Fruit fly (Drosophila melanogaster) whole organism, embryonic: ENCODE measurements around the gene TTLL1A.
A peak's percentile ranks its signal among the peaks of the same experiment; 100 is the strongest.

Experiments
- Awh ChIP-seq: fragments of 200-800 bp; sonication (Bioruptor generic); IDR thresholded peaks from 2 replicates; pipeline ENCODE4, ENCODE4 v1.3.6; 2022; ENCODE audit warnings: missing biosample characterization, missing genetic modification characterization
- CG10654 ChIP-seq: fragments of 200-800 bp; sonication (Bioruptor generic); optimal IDR thresholded peaks from 2 replicates; lab custom pipeline; 2016; ENCODE audit warnings: missing biosample characterization, missing genetic modification characterization
- CG10979 ChIP-seq: fragments of 200-800 bp; sonication (Bioruptor generic); optimal IDR thresholded peaks from 2 replicates; lab custom pipeline; 2018; ENCODE audit warnings: missing biosample characterization, mild to moderate bottlenecking, missing genetic modification characterization, moderate library complexity
- CG11504 ChIP-seq: fragments of 200-800 bp; sonication (Bioruptor generic); optimal IDR thresholded peaks from 3 replicates; lab custom pipeline; 2019; ENCODE audit warnings: missing biosample characterization, mild to moderate bottlenecking, missing genetic modification characterization, moderate library complexity
- CG1233 ChIP-seq: fragments of 200-800 bp; sonication (Bioruptor generic); optimal IDR thresholded peaks from 4 replicates; lab custom pipeline; 2018; ENCODE audit warnings: missing biosample characterization, mild to moderate bottlenecking, missing genetic modification characterization
- CG12659 ChIP-seq: fragments of 200-800 bp; sonication (Bioruptor generic); optimal IDR thresholded peaks from 3 replicates; lab custom pipeline; 2017; ENCODE audit warnings: mild to moderate bottlenecking, missing biosample characterization, missing genetic modification reagents, missing genetic modification characterization
- CG14014 ChIP-seq: fragments of 200-800 bp; sonication (Bioruptor generic); IDR thresholded peaks from 2 replicates; pipeline ENCODE4 v1.3.6; 2022; ENCODE audit warnings: missing biosample characterization, missing genetic modification characterization
- CG15011 ChIP-seq: fragments of 200-800 bp; sonication (Bioruptor generic); optimal IDR thresholded peaks from 3 replicates; lab custom pipeline; 2018; ENCODE audit warnings: missing biosample characterization, mild to moderate bottlenecking, missing genetic modification characterization
- CG15514 ChIP-seq: fragments of 200-800 bp; sonication (Bioruptor generic); optimal IDR thresholded peaks from 3 replicates; lab custom pipeline; 2017; ENCODE audit warnings: missing biosample characterization, missing genetic modification characterization, mild to moderate bottlenecking, moderate library complexity, missing genetic modification reagents
- CG1603 ChIP-seq: fragments of 200-800 bp; sonication (Bioruptor generic); optimal IDR thresholded peaks from 2 replicates; lab custom pipeline; 2019; ENCODE audit warnings: missing biosample characterization, mild to moderate bottlenecking, missing genetic modification characterization, moderate library complexity
- CG1832 ChIP-seq: fragments of 200-800 bp; sonication (Bioruptor generic); optimal IDR thresholded peaks from 2 replicates; lab custom pipeline; 2017; ENCODE audit warnings: missing biosample characterization, mild to moderate bottlenecking, missing genetic modification characterization, inconsistent platforms
- CG2199 ChIP-seq: fragments of 200-800 bp; sonication (Bioruptor generic); IDR thresholded peaks from 3 replicates; pipeline ENCODE4 v1.3.6; 2022; ENCODE audit warnings: missing biosample characterization, missing genetic modification characterization
- CG2678 ChIP-seq: fragments of 200-800 bp; sonication (Bioruptor generic); optimal IDR thresholded peaks from 3 replicates; lab custom pipeline; 2019; ENCODE audit warnings: missing biosample characterization, mild to moderate bottlenecking, missing genetic modification characterization, moderate library complexity
- CG31441 ChIP-seq: fragments of 200-800 bp; sonication (Bioruptor generic); IDR thresholded peaks from 2 replicates; pipeline ENCODE4 v1.3.6; 2022; ENCODE audit warnings: missing biosample characterization, missing genetic modification characterization
- CG34224 ChIP-seq: fragments of 200-800 bp; sonication (Bioruptor generic); IDR thresholded peaks from 3 replicates; pipeline ENCODE4 v1.3.6; 2022; ENCODE audit warnings: missing biosample characterization, missing genetic modification characterization; ENCODE audit not compliant: partially characterized antibody
- CG43689 ChIP-seq: fragments of 200-800 bp; sonication (Bioruptor generic); IDR thresholded peaks from 2 replicates; pipeline ENCODE4 v1.3.6; 2022; ENCODE audit warnings: missing biosample characterization, missing genetic modification characterization
- CG4820 ChIP-seq: fragments of 200-800 bp; sonication (Bioruptor generic); optimal IDR thresholded peaks from 3 replicates; lab custom pipeline; 2016; ENCODE audit warnings: missing biosample characterization, missing genetic modification characterization
- CG8089 ChIP-seq: fragments of 200-800 bp; sonication (Bioruptor generic); optimal IDR thresholded peaks from 3 replicates; lab custom pipeline; 2016; ENCODE audit warnings: missing biosample characterization, missing genetic modification characterization
- CG9817 ChIP-seq: fragments of 200-800 bp; sonication (Bioruptor generic); optimal IDR thresholded peaks from 2 replicates; lab custom pipeline; 2018; ENCODE audit warnings: missing biosample characterization, mild to moderate bottlenecking, missing genetic modification characterization, moderate library complexity
- Deaf1 ChIP-seq: fragments of 200-800 bp; optimal IDR thresholded peaks from 3 replicates; lab custom pipeline; 2019; ENCODE audit warnings: missing biosample characterization, mild to moderate bottlenecking, missing genetic modification characterization, moderate library complexity
- Doc2 ChIP-seq: fragments of 200-800 bp; sonication (Bioruptor generic); IDR thresholded peaks from 2 replicates; pipeline ENCODE4 v1.3.6; 2022; ENCODE audit warnings: missing biosample characterization, missing genetic modification characterization
- Eip74EF ChIP-seq, 2 experiments: fragments of 200-800 bp in 1 of 2; fragments of >200 bp in 1 of 2; sonication (Bioruptor generic) in 1 of 2; optimal IDR thresholded peaks; 2 replicates each; lab custom pipeline; 2017 to 2019; ENCODE audit warnings: missing biosample characterization in 2 of 2, missing genetic modification characterization in 2 of 2, mild to moderate bottlenecking in 1 of 2, moderate library complexity in 1 of 2
- H2.0 ChIP-seq: fragments of 200-800 bp; sonication (Bioruptor generic); IDR thresholded peaks from 2 replicates; pipeline ENCODE4 v1.3.6; 2022; ENCODE audit warnings: missing biosample characterization, missing genetic modification characterization
- Lhr ChIP-seq: fragments of 200-800 bp; sonication (Bioruptor generic); optimal IDR thresholded peaks from 3 replicates; lab custom pipeline; 2017; ENCODE audit warnings: mild to moderate bottlenecking, missing biosample characterization, missing genetic modification reagents, missing genetic modification characterization
- Mes4 ChIP-seq: fragments of 200-800 bp; sonication (Bioruptor generic); optimal IDR thresholded peaks from 2 replicates; lab custom pipeline; 2016; ENCODE audit warnings: missing biosample characterization, missing genetic modification characterization
- Nf-YC ChIP-seq: fragments of 200-800 bp; optimal IDR thresholded peaks from 3 replicates; lab custom pipeline; 2019; ENCODE audit warnings: missing biosample characterization, mild to moderate bottlenecking, missing genetic modification characterization, moderate library complexity
- Rfx ChIP-seq: fragments of 200-800 bp; sonication (Bioruptor generic); IDR thresholded peaks from 2 replicates; pipeline ENCODE4 v1.3.6; 2022; ENCODE audit warnings: missing biosample characterization, missing genetic modification characterization
- Taf1 ChIP-seq: fragments of 200-800 bp; sonication (Bioruptor generic); IDR thresholded peaks from 2 replicates; pipeline ENCODE4 v1.3.6; 2022; ENCODE audit warnings: missing biosample characterization, missing genetic modification characterization
- bowl ChIP-seq: fragments of 200-800 bp; sonication (Bioruptor generic); IDR thresholded peaks from 2 replicates; pipeline ENCODE4 v1.3.6; 2022; ENCODE audit warnings: missing biosample characterization, missing genetic modification characterization
- bsh ChIP-seq, 2 experiments: fragments of 200-800 bp; sonication (Bioruptor generic); optimal IDR thresholded peaks; 2 replicates each; lab custom pipeline; 2017 to 2018; ENCODE audit warnings: mild to moderate bottlenecking in 2 of 2, missing biosample characterization in 2 of 2, missing genetic modification characterization in 2 of 2, moderate library complexity in 1 of 2
- cad ChIP-seq: fragments of >200 bp; optimal IDR thresholded peaks from 2 replicates; lab custom pipeline; 2017; ENCODE audit warnings: missing biosample characterization, missing genetic modification characterization
- corto ChIP-seq: fragments of 200-800 bp; sonication (Bioruptor generic); optimal IDR thresholded peaks from 2 replicates; lab custom pipeline; 2016; ENCODE audit warnings: missing biosample characterization, mild to moderate bottlenecking, missing genetic modification characterization, moderate library complexity
- fu2 ChIP-seq: fragments of 200-800 bp; sonication (Bioruptor generic); optimal IDR thresholded peaks from 2 replicates; lab custom pipeline; 2016; ENCODE audit warnings: missing biosample characterization, missing genetic modification characterization
- gem ChIP-seq: fragments of 200-800 bp; sonication (Bioruptor generic); optimal IDR thresholded peaks from 2 replicates; lab custom pipeline; 2019; ENCODE audit warnings: missing biosample characterization, mild to moderate bottlenecking, missing genetic modification characterization, moderate library complexity
- jing ChIP-seq: fragments of 200-800 bp; sonication (Bioruptor generic); optimal IDR thresholded peaks from 2 replicates; lab custom pipeline; 2018; ENCODE audit warnings: missing biosample characterization, mild to moderate bottlenecking, missing genetic modification characterization
- lmd ChIP-seq: fragments of 200-800 bp; sonication (Bioruptor generic); IDR thresholded peaks from 2 replicates; pipeline ENCODE4 v1.3.6; 2022; ENCODE audit warnings: missing biosample characterization, missing genetic modification characterization
- p53 ChIP-seq: fragments of 200-800 bp; sonication (Bioruptor generic); optimal IDR thresholded peaks from 2 replicates; lab custom pipeline; 2016; ENCODE audit warnings: missing biosample characterization, missing genetic modification characterization
- pita ChIP-seq: fragments of 200-800 bp; sonication (Bioruptor generic); optimal IDR thresholded peaks from 2 replicates; lab custom pipeline; 2017; ENCODE audit warnings: missing biosample characterization, mild to moderate bottlenecking, missing genetic modification characterization
- pros ChIP-seq: fragments of 200-800 bp; sonication (Bioruptor generic); optimal IDR thresholded peaks from 3 replicates; lab custom pipeline; 2019; ENCODE audit warnings: missing biosample characterization, mild to moderate bottlenecking, missing genetic modification characterization, moderate library complexity
- rib ChIP-seq: fragments of 200-800 bp; sonication (Bioruptor generic); IDR thresholded peaks from 2 replicates; pipeline ENCODE4 v1.3.6; 2022; ENCODE audit warnings: missing biosample characterization, missing genetic modification characterization
- schlank ChIP-seq: fragments of 200-800 bp; sonication (Bioruptor generic); optimal IDR thresholded peaks from 2 replicates; lab custom pipeline; 2018; ENCODE audit warnings: missing biosample characterization, mild to moderate bottlenecking, missing genetic modification characterization
- sim ChIP-seq: fragments of 200-800 bp; sonication (Bioruptor generic); IDR thresholded peaks from 2 replicates; pipeline ENCODE4 v1.3.6; 2022; ENCODE audit warnings: missing biosample characterization, missing genetic modification characterization
- slbo ChIP-seq: fragments of 200-800 bp; sonication (Bioruptor generic); IDR thresholded peaks from 2 replicates; pipeline ENCODE4 v1.3.6; 2022; ENCODE audit warnings: missing biosample characterization, missing genetic modification characterization
- ssp ChIP-seq: fragments of 200-800 bp; sonication (Bioruptor generic); IDR thresholded peaks from 2 replicates; pipeline ENCODE4 v1.3.6; 2022; ENCODE audit warnings: missing biosample characterization, missing genetic modification characterization
- tll ChIP-seq, 2 experiments: fragments of 200-800 bp in 1 of 2; fragments of >200 bp in 1 of 2; sonication (Bioruptor generic) in 1 of 2; optimal IDR thresholded peaks; 2 replicates each; lab custom pipeline; 2017 to 2019; ENCODE audit warnings: missing biosample characterization in 2 of 2, missing genetic modification characterization in 2 of 2, mild to moderate bottlenecking in 1 of 2, moderate library complexity in 1 of 2
- trem ChIP-seq: fragments of 200-800 bp; optimal IDR thresholded peaks from 3 replicates; lab custom pipeline; 2019; ENCODE audit warnings: missing biosample characterization, mild to moderate bottlenecking, missing genetic modification characterization, moderate library complexity
- twi ChIP-seq: fragments of 200-800 bp; optimal IDR thresholded peaks from 2 replicates; lab custom pipeline; 2019; ENCODE audit warnings: missing biosample characterization, mild to moderate bottlenecking, missing genetic modification characterization, moderate library complexity
- wdn ChIP-seq: fragments of 200-800 bp; sonication (Bioruptor generic); IDR thresholded peaks from 2 replicates; pipeline ENCODE4 v1.3.6; 2022; ENCODE audit warnings: missing biosample characterization, missing genetic modification characterization
- zen2 ChIP-seq: fragments of 200-800 bp; sonication (Bioruptor generic); IDR thresholded peaks from 3 replicates; pipeline ENCODE4 v1.3.6; 2022; ENCODE audit warnings: missing biosample characterization, missing genetic modification characterization; ENCODE audit not compliant: partially characterized antibody
- zf30C ChIP-seq: fragments of 200-800 bp; sonication (Bioruptor generic); optimal IDR thresholded peaks from 3 replicates; lab custom pipeline; 2018; ENCODE audit warnings: missing biosample characterization, mild to moderate bottlenecking, missing genetic modification characterization

TTLL1A gene

dm6 chrX:17176542-17176941 is 25.9 kb downstream of the TTLL1A start (continued):
- TF ChIP-seq CG31441 (GFP tag; lab: Robert Waterston, UW) (no peak), CG12659 (peak; percentile 9), jing (GFP tag; lab: Kevin White, UChicago) (no peak), slbo (GFP tag; lab: Robert Waterston, UW) (peak; percentile 74), schlank (no peak), CG2678 (peak; percentile 60), CG43689 (GFP tag; lab: Robert Waterston, UW) (no peak), CG14014 (GFP tag; lab: Robert Waterston, UW) (peak; percentile 57), CG1233 (GFP tag; lab: Kevin White, UChicago) (peak; percentile 43), CG8089 (GFP tag; lab: Kevin White, UChicago) (peak; percentile 26), CG15011 (GFP tag; lab: Kevin White, UChicago) (no peak), CG34224 (GFP tag; lab: Robert Waterston, UW) (no peak; the same call in 2 of the 3 replicates), pita (GFP tag; lab: Kevin White, UChicago) (no peak), CG11504 (tag; lab: Kevin White, UChicago) (peak; percentile 65), CG4820 (peak; percentile 32), Mes4 (GFP tag; lab: Kevin White, UChicago) (peak; percentile 44), Awh (GFP tag; lab: Robert Waterston, UW) (peak; percentile 74; the same call in 1 of the 2 replicates), sim (no peak), Deaf1 (peak; percentile 12), ssp (GFP tag; lab: Robert Waterston, UW) (no peak), CG9817 (peak; percentile 35), trem (tag; lab: Kevin White, UChicago) (no peak), CG15514 (peak; percentile 43), twi (tag; lab: Kevin White, UChicago) (no peak), rib (no peak), pros (GFP tag; lab: Kevin White, UChicago) (no peak), corto (no peak), Lhr (GFP tag; lab: Kevin White, UChicago) (no peak), p53 (GFP tag; lab: Kevin White, UChicago) (no peak), tll (GFP tag; optimal IDR thresholded peaks at IDR 0.05; lab: Kevin White, UChicago) (no peak), CG10654 (GFP tag; lab: Kevin White, UChicago) (no peak), bsh (GFP tag; optimal IDR thresholded peaks at IDR 0.05; lab: Kevin White, UChicago) (peak; percentile 29 to 31), Eip74EF (GFP tag; optimal IDR thresholded peaks at IDR 0.05; lab: Kevin White, UChicago) (no peak), Nf-YC (tag; lab: Kevin White, UChicago) (peak; percentile 53), CG10979 (tag; lab: Kevin White, UChicago) (no peak), zf30C (GFP tag; lab: Kevin White, UChicago) (no peak), CG1603 (tag; lab: Kevin White, UChicago) (peak; percentile 30), gem (tag; lab: Kevin White, UChicago) (peak; percentile 70), Taf1 (GFP tag; lab: Robert Waterston, UW) (no peak), Rfx (GFP tag; lab: Robert Waterston, UW) (peak; percentile 79), CG1832 (GFP tag; lab: Kevin White, UChicago) (no peak), fu2 (GFP tag; lab: Kevin White, UChicago) (peak; percentile 2), H2.0 (GFP tag; lab: Robert Waterston, UW) (peak; percentile 53; the same call in 1 of the 2 replicates), wdn (GFP tag; lab: Robert Waterston, UW) (no peak), lmd (peak; percentile 74), Doc2 (GFP tag; lab: Robert Waterston, UW) (no peak), CG2199 (GFP tag; lab: Robert Waterston, UW) (peak; percentile 26; the same call in 1 of the 3 replicates), zen2 (GFP tag; lab: Robert Waterston, UW) (no peak), cad (no peak), bowl (GFP tag; lab: Robert Waterston, UW) (0 out of 2 replicates have a peak, but pooled peaks have one; percentile 23)
